Fruit fly (Drosophila melanogaster) whole organism, adult: Measurements from ENCODE around the gene Jhbp7.

ENCODE experiments used
- CG11617 ChIP-seq: fragments of 200-800 bp; sonication (Bioruptor generic); optimal IDR thresholded peaks from 2 replicates; lab custom pipeline; 2017; ENCODE audit warnings: mild to moderate bottlenecking, missing biosample characterization, missing genetic modification reagents, missing genetic modification characterization
- CG12768 ChIP-seq: fragments of 200-800 bp; sonication (Bioruptor generic); optimal IDR thresholded peaks from 2 replicates; lab custom pipeline; 2017; ENCODE audit warnings: missing biosample characterization, missing genetic modification characterization, mild to moderate bottlenecking, moderate library complexity, missing genetic modification reagents
- CG14711 ChIP-seq: fragments of 200-800 bp; sonication (Bioruptor generic); optimal IDR thresholded peaks from 2 replicates; lab custom pipeline; 2018; ENCODE audit warnings: missing biosample characterization, mild to moderate bottlenecking, missing genetic modification characterization, moderate library complexity
- CG1620 ChIP-seq: fragments of 200-800 bp; sonication (Bioruptor generic); optimal IDR thresholded peaks from 2 replicates; lab custom pipeline; 2016; ENCODE audit warnings: missing biosample characterization, missing genetic modification characterization
- CG33017 ChIP-seq: fragments of 200-800 bp; sonication (Bioruptor generic); optimal IDR thresholded peaks from 2 replicates; lab custom pipeline; 2018; ENCODE audit warnings: missing biosample characterization, mild to moderate bottlenecking, missing genetic modification characterization, moderate library complexity
- CG5204 ChIP-seq: fragments of 200-800 bp; sonication (Bioruptor generic); optimal IDR thresholded peaks from 2 replicates; lab custom pipeline; 2016; ENCODE audit warnings: missing biosample characterization, missing genetic modification characterization
- CG7045 ChIP-seq: fragments of 200-800 bp; sonication (Bioruptor generic); optimal IDR thresholded peaks from 2 replicates; lab custom pipeline; 2017; ENCODE audit warnings: missing biosample characterization, mild to moderate bottlenecking, missing genetic modification characterization
- CG7101 ChIP-seq: fragments of 200-800 bp; sonication (Bioruptor generic); optimal IDR thresholded peaks from 2 replicates; lab custom pipeline; 2018; ENCODE audit warnings: missing biosample characterization, mild to moderate bottlenecking, missing genetic modification characterization, moderate library complexity
- Clk ChIP-seq: fragments of 200-800 bp; sonication (Bioruptor generic); optimal IDR thresholded peaks from 2 replicates; lab custom pipeline; 2017; ENCODE audit warnings: missing biosample characterization, missing genetic modification characterization
- Crg-1 ChIP-seq: fragments of 200-800 bp; sonication (Bioruptor generic); optimal IDR thresholded peaks from 2 replicates; lab custom pipeline; 2016; ENCODE audit warnings: missing biosample characterization, missing genetic modification characterization
- Hr96 ChIP-seq: fragments of 200-800 bp; sonication (Bioruptor generic); optimal IDR thresholded peaks from 2 replicates; lab custom pipeline; 2016; ENCODE audit warnings: missing biosample characterization, missing genetic modification characterization
- Mnt ChIP-seq: fragments of 200-800 bp; sonication (Bioruptor generic); optimal IDR thresholded peaks from 2 replicates; lab custom pipeline; 2016; ENCODE audit warnings: missing biosample characterization, mild to moderate bottlenecking, missing genetic modification characterization
- bab1 ChIP-seq: fragments of 200-800 bp; sonication (Bioruptor generic); optimal IDR thresholded peaks from 3 replicates; lab custom pipeline; 2019; ENCODE audit warnings: missing biosample characterization, mild to moderate bottlenecking, missing genetic modification characterization, moderate library complexity
- cic ChIP-seq: fragments of 200-800 bp; sonication (Bioruptor generic); optimal IDR thresholded peaks from 2 replicates; lab custom pipeline; 2017; ENCODE audit warnings: missing biosample characterization, mild to moderate bottlenecking, missing genetic modification characterization, moderate library complexity
- cnc ChIP-seq, 2 experiments: fragments of >200 bp; optimal IDR thresholded peaks; 2 replicates each; lab custom pipeline; 2017
- kay ChIP-seq: fragments of 200-800 bp; sonication (Bioruptor generic); peaks from one replicate; lab custom pipeline; 2016; ENCODE audit warnings: missing biosample characterization, missing genetic modification characterization, borderline replicate concordance
- ovo ChIP-seq: fragments of 200-800 bp; sonication (Bioruptor generic); optimal IDR thresholded peaks from 2 replicates; lab custom pipeline; 2016; ENCODE audit warnings: missing biosample characterization, missing genetic modification characterization
- pad ChIP-seq: fragments of 200-800 bp; sonication (Bioruptor generic); optimal IDR thresholded peaks from 3 replicates; lab custom pipeline; 2017; ENCODE audit warnings: missing biosample characterization, missing genetic modification characterization, mild to moderate bottlenecking, moderate library complexity, missing genetic modification reagents
- tj ChIP-seq: fragments of 200-800 bp; sonication (Bioruptor generic); optimal IDR thresholded peaks from 3 replicates; lab custom pipeline; 2017; ENCODE audit warnings: missing biosample characterization, mild to moderate bottlenecking, missing genetic modification characterization, moderate library complexity
- toe ChIP-seq: fragments of 200-800 bp; sonication (Bioruptor generic); optimal IDR thresholded peaks from 2 replicates; lab custom pipeline; 2016; ENCODE audit warnings: missing biosample characterization, missing genetic modification characterization

Gene Jhbp7

DNA sequence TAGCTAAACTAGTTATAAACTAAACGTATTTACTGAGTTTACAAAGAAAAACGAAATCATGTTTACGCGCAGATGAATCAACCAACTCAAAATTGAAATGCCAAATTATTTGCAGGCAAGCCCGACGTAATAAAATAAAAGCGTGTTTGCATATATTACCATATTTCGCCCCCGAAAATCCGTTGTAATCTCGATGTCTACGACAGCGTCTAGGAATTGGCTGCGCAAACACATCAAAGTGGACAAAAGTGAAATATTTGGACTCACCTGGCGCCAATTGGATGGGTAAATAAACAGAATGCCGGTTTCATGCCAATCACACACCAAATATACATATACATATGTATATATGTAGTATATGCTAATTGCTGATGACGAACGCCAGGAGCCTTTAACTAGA is 1.3 kb upstream of the Jhbp7 start:
- no peak for TF ChIP-seq ovo (GFP tag; lab: Kevin White, UChicago)
- TF ChIP-seq bab1 (GFP tag; lab: Kevin White, UChicago): no peak
- TF ChIP-seq pad: no peak
- no peak for TF ChIP-seq CG14711 (tag; lab: Kevin White, UChicago)
- no peak for TF ChIP-seq Mnt (GFP tag; lab: Kevin White, UChicago)
- TF ChIP-seq CG5204 (GFP tag; lab: Kevin White, UChicago): no peak
- no peak for TF ChIP-seq Clk (GFP tag; lab: Kevin White, UChicago)
- TF ChIP-seq CG7101 (tag; lab: Kevin White, UChicago): no peak
- no peak for TF ChIP-seq Crg-1 (GFP tag; lab: Kevin White, UChicago)
- TF ChIP-seq CG11617 (GFP tag; lab: Kevin White, UChicago): no peak
- TF ChIP-seq CG33017: no peak
- TF ChIP-seq toe (GFP tag; lab: Kevin White, UChicago): no peak
- TF ChIP-seq kay (GFP tag; lab: Kevin White, UChicago): no peak
- TF ChIP-seq cic (GFP tag; lab: Kevin White, UChicago): no peak
- no peak for TF ChIP-seq CG7045
- TF ChIP-seq cnc (optimal IDR thresholded peaks at IDR 0.05; lab: Kevin White, UChicago): no peak
- no peak for TF ChIP-seq CG12768 (GFP tag; lab: Kevin White, UChicago)
- TF ChIP-seq CG1620 (GFP tag; lab: Kevin White, UChicago): no peak
- TF ChIP-seq tj (GFP tag; lab: Kevin White, UChicago): no peak

DNA sequence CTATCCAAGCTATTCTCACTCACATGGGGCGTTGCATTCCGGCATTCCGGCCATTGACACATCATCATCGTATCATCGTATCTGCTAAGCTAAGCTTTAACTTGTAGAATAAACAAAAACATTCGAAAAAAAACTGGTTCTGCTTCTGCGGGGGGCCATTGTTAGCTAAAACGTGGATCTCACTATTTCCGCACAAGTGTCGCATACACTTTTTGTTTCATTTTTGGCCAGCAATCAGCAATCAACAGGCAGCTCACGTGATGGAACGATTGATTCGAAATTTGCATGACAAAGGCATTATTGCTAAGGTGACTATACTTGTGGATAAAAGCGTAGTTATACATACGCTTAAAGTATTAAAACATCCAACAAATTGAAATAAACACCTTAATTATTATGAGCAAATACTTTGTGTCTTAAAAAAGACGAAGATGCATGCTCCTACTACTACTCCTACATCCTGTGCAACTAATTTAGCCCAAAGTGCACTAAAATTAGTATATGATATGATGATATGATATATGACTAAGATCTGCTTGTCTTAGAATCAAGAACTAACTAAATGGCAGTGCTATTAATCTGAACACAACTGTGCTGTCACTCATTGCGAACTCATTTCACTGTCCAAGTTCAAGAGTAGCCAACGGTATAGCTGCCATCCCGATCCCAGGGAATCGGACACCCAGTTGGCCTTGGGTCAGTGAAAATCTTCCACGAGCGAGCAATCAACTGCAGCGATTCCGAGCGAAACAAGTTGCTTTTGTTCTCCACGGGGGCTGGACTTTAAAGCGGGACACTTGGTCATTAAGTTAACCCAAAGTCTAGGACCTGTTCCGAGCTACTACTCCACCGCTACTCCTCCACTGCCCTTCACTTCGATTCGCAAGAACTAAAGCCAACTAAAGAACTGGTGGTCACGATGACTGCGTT is 1.6 kb downstream of the Jhbp7 start:
- TF ChIP-seq cnc (optimal IDR thresholded peaks at IDR 0.05; lab: Kevin White, UChicago): no peak

DNA sequence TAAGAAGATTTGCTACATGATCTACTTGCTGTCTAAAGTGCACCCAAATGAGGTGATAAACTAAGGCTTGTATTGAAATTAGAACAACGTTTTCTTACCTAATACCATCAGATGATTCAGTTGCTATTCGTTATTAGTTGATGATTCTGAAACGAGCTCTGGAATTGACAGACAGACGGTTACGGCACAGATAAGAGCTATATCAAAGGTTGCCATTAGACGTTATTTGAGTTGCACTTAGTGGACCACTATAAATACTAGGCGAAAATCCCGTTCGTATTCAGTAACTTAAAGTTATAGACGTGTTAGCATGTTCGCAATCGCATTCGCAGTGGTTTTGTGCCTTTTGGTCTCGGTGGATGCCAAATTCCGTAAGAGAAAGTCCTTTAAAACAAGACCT is 2.5 kb downstream of the Jhbp7 start, which contains the start of gene to:
TSS of gene to (plus strand) at position 301 of the 400 bp plus-strand sequence.
- TF ChIP-seq cnc (optimal IDR thresholded peaks at IDR 0.05; lab: Kevin White, UChicago) (no peak), pad (no peak), CG7101 (tag; lab: Kevin White, UChicago) (no peak), CG1620 (GFP tag; lab: Kevin White, UChicago) (no peak), Clk (GFP tag; lab: Kevin White, UChicago) (no peak), toe (GFP tag; lab: Kevin White, UChicago) (no peak), bab1 (GFP tag; lab: Kevin White, UChicago) (no peak), ovo (GFP tag; lab: Kevin White, UChicago) (no peak), Hr96 (no peak), CG11617 (GFP tag; lab: Kevin White, UChicago) (no peak), CG7045 (no peak), CG14711 (tag; lab: Kevin White, UChicago) (no peak), cic (GFP tag; lab: Kevin White, UChicago) (no peak), CG12768 (GFP tag; lab: Kevin White, UChicago) (no peak), tj (GFP tag; lab: Kevin White, UChicago) (no peak), kay (GFP tag; lab: Kevin White, UChicago) (no peak), CG33017 (no peak), Crg-1 (GFP tag; lab: Kevin White, UChicago) (no peak)

DNA sequence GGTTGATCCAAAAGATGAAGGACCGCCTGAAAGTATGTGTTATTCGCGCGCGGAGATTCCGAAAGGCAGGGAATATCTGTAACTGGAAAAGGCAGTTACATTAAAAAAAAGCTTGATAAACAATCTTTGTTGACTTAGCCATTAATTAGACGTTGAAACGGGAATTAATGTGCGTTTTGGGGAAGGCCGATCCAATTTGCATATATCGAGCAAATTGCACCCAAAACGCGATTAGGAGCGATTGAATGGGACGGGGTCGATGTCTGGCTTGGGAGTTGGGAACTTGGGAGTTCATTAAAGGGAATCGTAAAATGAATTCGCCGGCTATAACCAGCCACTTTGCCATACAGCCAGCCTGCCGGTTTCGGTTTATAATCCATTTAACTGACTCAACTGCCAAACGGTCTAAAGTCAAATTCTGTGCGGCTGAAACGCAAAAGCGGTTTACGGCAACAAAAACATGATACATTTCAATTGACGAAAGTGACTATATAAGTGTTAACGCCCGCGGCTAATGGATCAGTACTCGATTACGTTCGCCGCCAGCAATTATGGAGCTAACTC is 4.2 kb downstream of the Jhbp7 start, which contains the start of gene CG11854:
TSS of gene CG11854 (plus strand) at position 514 of the 564 bp plus-strand sequence.
- no peak for TF ChIP-seq CG14711 (tag; lab: Kevin White, UChicago)
- TF ChIP-seq cic (GFP tag; lab: Kevin White, UChicago): no peak
- TF ChIP-seq cnc (optimal IDR thresholded peaks at IDR 0.05; lab: Kevin White, UChicago): no peak
- no peak for TF ChIP-seq ovo (GFP tag; lab: Kevin White, UChicago)
- TF ChIP-seq CG11617 (GFP tag; lab: Kevin White, UChicago): no peak
- TF ChIP-seq CG33017: no peak
- TF ChIP-seq Crg-1 (GFP tag; lab: Kevin White, UChicago): no peak
- TF ChIP-seq CG7045: no peak
- no peak for TF ChIP-seq kay (GFP tag; lab: Kevin White, UChicago)
- TF ChIP-seq CG1620 (GFP tag; lab: Kevin White, UChicago): no peak
- no peak for TF ChIP-seq Clk (GFP tag; lab: Kevin White, UChicago)
- no peak for TF ChIP-seq CG12768 (GFP tag; lab: Kevin White, UChicago)
- TF ChIP-seq Hr96: no peak
- no peak for TF ChIP-seq pad
- TF ChIP-seq Mnt (GFP tag; lab: Kevin White, UChicago): no peak
- TF ChIP-seq CG5204 (GFP tag; lab: Kevin White, UChicago): no peak

DNA sequence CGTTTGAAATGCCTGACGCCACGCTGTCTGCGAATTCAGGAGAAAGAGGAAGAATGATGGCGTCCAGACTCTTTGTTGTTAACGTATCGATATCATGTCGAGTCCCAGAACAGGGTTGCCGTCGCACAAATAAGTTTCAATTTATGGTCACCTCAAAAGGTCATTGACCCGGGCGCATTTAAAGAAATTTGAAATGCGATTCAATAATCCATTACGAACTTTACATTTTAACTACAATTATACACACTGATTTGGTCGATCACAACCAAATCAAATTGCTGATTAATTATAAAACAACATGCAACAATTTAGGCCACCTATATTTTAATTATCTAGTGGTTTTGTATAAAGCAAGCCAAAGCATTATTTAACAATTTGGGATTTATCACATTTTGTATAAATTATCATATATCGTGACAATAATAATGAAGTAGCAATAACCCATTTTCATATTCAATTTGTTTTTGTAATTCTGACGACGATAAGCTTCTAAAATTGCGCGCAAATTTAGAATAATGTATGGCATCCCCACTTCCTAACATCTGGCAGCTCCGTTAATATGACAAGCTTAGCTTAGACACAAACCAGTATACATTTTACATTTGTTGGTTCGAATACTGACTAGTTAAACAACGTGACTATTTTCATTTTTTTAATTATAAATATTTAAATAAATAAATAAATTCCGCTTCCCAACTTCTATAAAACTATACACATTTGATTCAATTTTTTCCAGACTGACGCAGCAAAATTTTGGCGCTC is 7.8 kb downstream of the Jhbp7 start, which contains the start of gene bam:
TSS of gene bam (minus strand) at position 58 of the 762 bp plus-strand sequence.
- TF ChIP-seq tj (GFP tag; lab: Kevin White, UChicago) (no peak), cic (GFP tag; lab: Kevin White, UChicago) (no peak), CG7101 (tag; lab: Kevin White, UChicago) (no peak), CG5204 (GFP tag; lab: Kevin White, UChicago) (no peak), CG1620 (GFP tag; lab: Kevin White, UChicago) (no peak), CG12768 (GFP tag; lab: Kevin White, UChicago) (no peak), bab1 (GFP tag; lab: Kevin White, UChicago) (peak; percentile 44), CG14711 (tag; lab: Kevin White, UChicago) (peak; percentile 67), CG7045 (no peak), Mnt (GFP tag; lab: Kevin White, UChicago) (peak; percentile 44), Crg-1 (GFP tag; lab: Kevin White, UChicago) (peak; percentile 53), kay (GFP tag; lab: Kevin White, UChicago) (peak; percentile 71), Hr96 (no peak), pad (no peak), toe (GFP tag; lab: Kevin White, UChicago) (no peak), Clk (GFP tag; lab: Kevin White, UChicago) (no peak), cnc (optimal IDR thresholded peaks at IDR 0.05; lab: Kevin White, UChicago) (no peak), CG33017 (no peak), ovo (GFP tag; lab: Kevin White, UChicago) (no peak), CG11617 (GFP tag; lab: Kevin White, UChicago) (no peak)
